Worm (Caenorhabditis elegans) whole organism, L4 larva: ENCODE results near the gene F26H11.8.

Experiments
- D1046.2 ChIP-seq: fragments of 200-800 bp; sonication (Bioruptor generic); IDR thresholded peaks from 2 replicates; pipeline ENCODE4 v1.3.6; 2022; ENCODE audit warnings: missing genetic modification characterization, missing compliant biosample characterization
- F37D6.2 ChIP-seq: sonication (generic microtip); optimal IDR thresholded peaks from 2 replicates; lab custom pipeline; 2016; ENCODE audit warnings: mild to moderate bottlenecking, missing genetic modification characterization, missing compliant biosample characterization
- T20F7.1 ChIP-seq: fragments of 200-800 bp; sonication (Bioruptor generic); optimal IDR thresholded peaks from 2 replicates; lab custom pipeline; 2018; ENCODE audit warnings: mild to moderate bottlenecking, missing genetic modification characterization, missing compliant biosample characterization
- Y5F2A.4 ChIP-seq: fragments of 200-800 bp; sonication (Bioruptor generic); optimal IDR thresholded peaks from 2 replicates; lab custom pipeline; 2018; ENCODE audit warnings: mild to moderate bottlenecking, missing genetic modification characterization, missing compliant biosample characterization
- ZK337.2 ChIP-seq: fragments of 200-800 bp; sonication (Bioruptor generic); IDR thresholded peaks from 2 replicates; pipeline ENCODE4 v1.3.6; 2022; ENCODE audit warnings: missing genetic modification reagents, missing genetic modification characterization, missing compliant biosample characterization
- ZK546.5 ChIP-seq, 2 experiments: sonication (generic microtip); optimal IDR thresholded peaks; 2 replicates each; lab custom pipeline; 2017; ENCODE audit warnings: missing biosample characterization in 2 of 2, missing genetic modification characterization in 2 of 2
- aly-2 ChIP-seq: sonication (generic microtip); optimal IDR thresholded peaks from 2 replicates; lab custom pipeline; 2018; ENCODE audit warnings: missing biosample characterization, missing genetic modification characterization
- ama-1 ChIP-seq: fragments of 150-350 bp; optimal IDR thresholded peaks from 2 replicates; lab custom pipeline; 2014; ENCODE audit warnings: inconsistent platforms, mixed read lengths
- ceh-20 ChIP-seq: fragments of 200-800 bp; sonication (Bioruptor generic); IDR thresholded peaks from 2 replicates; pipeline ENCODE4 v1.3.6; 2022; ENCODE audit warnings: missing genetic modification reagents, missing genetic modification characterization, missing compliant biosample characterization
- ceh-28 ChIP-seq: fragments of 150-350 bp; optimal IDR thresholded peaks from 2 replicates; lab custom pipeline; 2014; ENCODE audit warnings: missing biosample characterization, missing genetic modification reagents, missing genetic modification characterization
- ceh-32 ChIP-seq: sonication (generic microtip); optimal IDR thresholded peaks from 2 replicates; lab custom pipeline; 2016; ENCODE audit warnings: mild to moderate bottlenecking, missing genetic modification characterization, missing compliant biosample characterization; ENCODE audit not compliant: poor library complexity
- ceh-62 ChIP-seq: sonication (generic microtip); optimal IDR thresholded peaks from 2 replicates; lab custom pipeline; 2017; ENCODE audit warnings: missing biosample characterization, missing genetic modification characterization
- ctbp-1 ChIP-seq: fragments of 200-800 bp; sonication (Bioruptor generic); IDR thresholded peaks from 2 replicates; pipeline ENCODE4 v1.3.6; 2022; ENCODE audit warnings: missing genetic modification reagents, missing genetic modification characterization, missing compliant biosample characterization
- daf-12 ChIP-seq: fragments of 150-350 bp; optimal IDR thresholded peaks from 2 replicates; lab custom pipeline; 2014; ENCODE audit warnings: missing biosample characterization, missing genetic modification reagents, missing genetic modification characterization
- daf-16 ChIP-seq, 3 experiments: sonication (generic microtip); optimal IDR thresholded peaks; 2 replicates each; lab custom pipeline; 2016 to 2017; ENCODE audit warnings: missing genetic modification characterization in 3 of 3, missing genetic modification reagents in 3 of 3, mild to moderate bottlenecking in 2 of 3, missing compliant biosample characterization in 2 of 3, missing biosample characterization in 1 of 3, moderate library complexity in 1 of 3
- daf-19 ChIP-seq: fragments of 200-800 bp; sonication (Bioruptor generic); conservative IDR thresholded peaks from 2 replicates; pipeline ENCODE4 v1.3.6; 2022; ENCODE audit warnings: missing genetic modification characterization, missing compliant biosample characterization
- dmd-8 ChIP-seq: fragments of 200-800 bp; sonication (Bioruptor generic); IDR thresholded peaks from 2 replicates; pipeline ENCODE4 v1.3.6; 2022; ENCODE audit warnings: missing genetic modification characterization, missing compliant biosample characterization
- duxl-1 ChIP-seq: sonication (generic microtip); optimal IDR thresholded peaks from 2 replicates; lab custom pipeline; 2016; ENCODE audit warnings: mild to moderate bottlenecking, missing genetic modification characterization, moderate library complexity, missing compliant biosample characterization; ENCODE audit not compliant: poor library complexity
- fkh-10 ChIP-seq: fragments of 150-350 bp; optimal IDR thresholded peaks from 2 replicates; lab custom pipeline; 2014; ENCODE audit warnings: missing biosample characterization, missing genetic modification reagents, missing genetic modification characterization
- hif-1 ChIP-seq, 2 experiments: sonication (generic microtip); optimal IDR thresholded peaks; 2 replicates each; lab custom pipeline; 2016 to 2017; ENCODE audit warnings: missing compliant biosample characterization in 2 of 2, missing genetic modification characterization in 2 of 2, missing genetic modification reagents in 2 of 2, missing genotype in 2 of 2, mild to moderate bottlenecking in 1 of 2
- lin-15B ChIP-seq: fragments of 150-350 bp; sonication (generic microtip); optimal IDR thresholded peaks from 3 replicates; lab custom pipeline; 2014; ENCODE audit warnings: missing biosample characterization, missing genetic modification characterization
- lin-29 ChIP-seq: fragments of 200-800 bp; sonication (Bioruptor generic); IDR thresholded peaks from 2 replicates; pipeline ENCODE4 v1.3.6; 2022; ENCODE audit warnings: missing genetic modification reagents, missing genetic modification characterization, missing compliant biosample characterization
- lir-3 ChIP-seq: sonication (generic microtip); optimal IDR thresholded peaks from 2 replicates; lab custom pipeline; 2016; ENCODE audit warnings: mild to moderate bottlenecking, missing genetic modification characterization, missing compliant biosample characterization
- madf-5 ChIP-seq, 2 experiments: fragments of 200-800 bp; sonication (Bioruptor generic); IDR thresholded peaks; 2 replicates each; pipeline ENCODE4 v1.3.6; 2022; ENCODE audit warnings: missing compliant biosample characterization in 2 of 2, missing genetic modification characterization in 2 of 2
- mep-1 ChIP-seq: fragments of 150-350 bp; sonication (generic microtip); optimal IDR thresholded peaks from 3 replicates; lab custom pipeline; 2014; ENCODE audit warnings: missing biosample characterization, missing genetic modification characterization
- mes-2 ChIP-seq: sonication (generic microtip); optimal IDR thresholded peaks from 2 replicates; lab custom pipeline; 2016; ENCODE audit warnings: missing genotype, mild to moderate bottlenecking, missing genetic modification characterization, missing compliant biosample characterization; ENCODE audit not compliant: poor library complexity, severe bottlenecking
- mxl-2 ChIP-seq: fragments of 200-800 bp; sonication (Bioruptor generic); conservative IDR thresholded peaks from 2 replicates; pipeline ENCODE4 v1.3.6; 2022; ENCODE audit warnings: missing genetic modification reagents, missing genetic modification characterization, missing compliant biosample characterization
- mxl-3 ChIP-seq: fragments of 200-800 bp; sonication (Bioruptor generic); optimal IDR thresholded peaks from 2 replicates; lab custom pipeline; 2018; ENCODE audit warnings: mild to moderate bottlenecking, missing genetic modification characterization, missing compliant biosample characterization
- nhr-102 ChIP-seq: sonication (generic microtip); optimal IDR thresholded peaks from 2 replicates; lab custom pipeline; 2016; ENCODE audit warnings: mild to moderate bottlenecking, missing genetic modification characterization, moderate library complexity, missing compliant biosample characterization
- nhr-237 ChIP-seq: sonication (generic microtip); optimal IDR thresholded peaks from 2 replicates; lab custom pipeline; 2017; ENCODE audit warnings: missing biosample characterization, missing genetic modification characterization
- nhr-42 ChIP-seq: fragments of 200-800 bp; sonication (Bioruptor generic); IDR thresholded peaks from 2 replicates; pipeline ENCODE4 v1.3.6; 2022; ENCODE audit warnings: missing genetic modification characterization, missing compliant biosample characterization
- nhr-48 ChIP-seq: sonication (generic microtip); optimal IDR thresholded peaks from 2 replicates; lab custom pipeline; 2016; ENCODE audit warnings: mild to moderate bottlenecking, missing genetic modification characterization, missing compliant biosample characterization
- nhr-6 ChIP-seq: fragments of 150-350 bp; optimal IDR thresholded peaks from 2 replicates; lab custom pipeline; 2014; ENCODE audit warnings: missing biosample characterization, missing genetic modification characterization
- nhr-76 ChIP-seq: fragments of 150-350 bp; optimal IDR thresholded peaks from 2 replicates; lab custom pipeline; 2014; ENCODE audit warnings: missing biosample characterization, missing genetic modification characterization
- nhr-77 ChIP-seq: fragments of 150-350 bp; optimal IDR thresholded peaks from 2 replicates; lab custom pipeline; 2014; ENCODE audit warnings: missing biosample characterization, missing genetic modification characterization
- pha-4 ChIP-seq, 2 experiments: fragments of 150-350 bp in 1 of 2; fragments of 200-800 bp in 1 of 2; sonication (Bioruptor generic) in 1 of 2; IDR thresholded peaks in 1 of 2; optimal IDR thresholded peaks in 1 of 2; 2 replicates each; pipeline versions ENCODE4 v1.3.6 to Lab custom; 2014 to 2022; ENCODE audit warnings: missing genetic modification characterization in 2 of 2, missing genetic modification reagents in 2 of 2, missing biosample characterization in 1 of 2, missing compliant biosample characterization in 1 of 2
- php-3 ChIP-seq: fragments of 200-800 bp; sonication (Bioruptor generic); IDR thresholded peaks from 2 replicates; pipeline ENCODE4 v1.3.6; 2022; ENCODE audit warnings: missing genetic modification reagents, missing genetic modification characterization, missing compliant biosample characterization
- rbr-2 ChIP-seq: sonication (generic microtip); optimal IDR thresholded peaks from 2 replicates; lab custom pipeline; 2016; ENCODE audit warnings: missing genotype, missing genetic modification characterization, missing compliant biosample characterization
- sdz-12 ChIP-seq: fragments of 200-800 bp; sonication (Bioruptor generic); optimal IDR thresholded peaks from 2 replicates; lab custom pipeline; 2018; ENCODE audit warnings: mild to moderate bottlenecking, missing genetic modification characterization, missing compliant biosample characterization
- snpc-1.2 ChIP-seq: fragments of 200-800 bp; sonication (Bioruptor generic); IDR thresholded peaks from 2 replicates; pipeline ENCODE4 v1.3.6; 2022; ENCODE audit warnings: missing genetic modification reagents, missing genetic modification characterization, missing compliant biosample characterization
- snpc-4 ChIP-seq: fragments of 150-350 bp; optimal IDR thresholded peaks from 2 replicates; lab custom pipeline; 2014; ENCODE audit warnings: missing biosample characterization, missing genetic modification characterization
- spr-1 ChIP-seq: sonication (generic microtip); optimal IDR thresholded peaks from 2 replicates; lab custom pipeline; 2016; ENCODE audit warnings: mild to moderate bottlenecking, missing genetic modification characterization, missing compliant biosample characterization
- tag-97 ChIP-seq: fragments of 200-800 bp; sonication (Bioruptor generic); IDR thresholded peaks from 2 replicates; pipeline ENCODE4 v1.3.6; 2022; ENCODE audit warnings: missing genetic modification characterization, missing compliant biosample characterization
- vab-7 ChIP-seq: fragments of 200-800 bp; sonication (Bioruptor generic); IDR thresholded peaks from 2 replicates; pipeline ENCODE4 v1.3.6; 2022; ENCODE audit warnings: missing genetic modification reagents, missing genetic modification characterization, missing compliant biosample characterization
- zfp-2 ChIP-seq: sonication (generic microtip); optimal IDR thresholded peaks from 2 replicates; lab custom pipeline; 2016; ENCODE audit warnings: mild to moderate bottlenecking, missing genetic modification characterization, missing compliant biosample characterization
- zip-2 ChIP-seq: fragments of 150-350 bp; optimal IDR thresholded peaks from 2 replicates; lab custom pipeline; 2014; ENCODE audit warnings: missing biosample characterization, missing genetic modification characterization
- ztf-7 ChIP-seq: fragments of 150-350 bp; optimal IDR thresholded peaks from 2 replicates; lab custom pipeline; 2014; ENCODE audit warnings: missing biosample characterization, missing genetic modification characterization

F26H11.8 gene

ce11 chrII:14404266-14404665, 16.0 kb downstream of the F26H11.8 start (continued):
- TF ChIP-seq daf-16 (GFP tag; optimal IDR thresholded peaks at IDR 0.05; lab: Kevin White, UChicago) = no peak
- peak; percentile 92 for TF ChIP-seq daf-16 (tag; optimal IDR thresholded peaks at IDR 0.05; lab: Kevin White, UChicago)

ce11 chrII:14404741-14405488, 16.6 kb downstream of the F26H11.8 start:
- TF ChIP-seq hif-1 (tag; optimal IDR thresholded peaks at IDR 0.05; lab: Kevin White, UChicago) (peak; percentile 90 to 99), snpc-1.2 (no peak), pha-4 (GFP tag; IDR thresholded peaks at IDR 0.05; lab: Robert Waterston, UW) (peak; percentile 79), pha-4 (tag; optimal IDR thresholded peaks at IDR 0.05; lab: Kevin White, UChicago) (peak; percentile 56), spr-1 (tag; lab: Kevin White, UChicago) (peak; percentile 55), nhr-237 (tag; lab: Kevin White, UChicago) (no peak), madf-5 (GFP tag; IDR thresholded peaks at IDR 0.05; lab: Robert Waterston, UW) (no peak), vab-7 (GFP tag; lab: Robert Waterston, UW) (no peak), ceh-62 (tag; lab: Kevin White, UChicago) (no peak), lir-3 (tag; lab: Kevin White, UChicago) (no peak), mes-2 (tag; lab: Kevin White, UChicago) (peak; percentile 56), nhr-42 (GFP tag; lab: Robert Waterston, UW) (peak; percentile 76; the same call in 1 of the 2 replicates), ctbp-1 (GFP tag; lab: Robert Waterston, UW) (peak; percentile 64; the same call in 1 of the 2 replicates), nhr-6 (tag; lab: Kevin White, UChicago) (peak; percentile 78), D1046.2 (GFP tag; lab: Robert Waterston, UW) (no peak), zip-2 (tag; lab: Kevin White, UChicago) (peak; percentile 58), nhr-102 (tag; lab: Kevin White, UChicago) (peak; percentile 91), ceh-20 (GFP tag; lab: Robert Waterston, UW) (0 out of 2 replicates have a peak, but pooled peaks have one; percentile 34), dmd-8 (no peak), nhr-48 (peak; percentile 81), php-3 (GFP tag; lab: Robert Waterston, UW) (peak; percentile 38; the same call in 1 of the 2 replicates), nhr-77 (peak; percentile 61), fkh-10 (GFP tag; lab: Kevin White, UChicago) (no peak), mxl-2 (GFP tag; lab: Robert Waterston, UW) (no peak), sdz-12 (GFP tag; lab: Kevin White, UChicago) (no peak), mxl-3 (GFP tag; lab: Kevin White, UChicago) (peak; percentile 70), daf-12 (no peak), ZK546.5 (tag; optimal IDR thresholded peaks at IDR 0.05; lab: Kevin White, UChicago) (no peak), ztf-7 (peak; percentile 8), aly-2 (tag; lab: Kevin White, UChicago) (no peak), ceh-32 (tag; lab: Kevin White, UChicago) (peak; percentile 36), Y5F2A.4 (GFP tag; lab: Kevin White, UChicago) (no peak), daf-19 (GFP tag; lab: Robert Waterston, UW) (0 out of 2 replicates have a peak, but pooled peaks have one; percentile 8), T20F7.1 (no peak), lin-29 (GFP tag; lab: Robert Waterston, UW) (peak; percentile 69; the same call in 1 of the 2 replicates), duxl-1 (tag; lab: Kevin White, UChicago) (no peak), F37D6.2 (tag; lab: Kevin White, UChicago) (peak; percentile 74), ceh-28 (tag; lab: Kevin White, UChicago) (no peak), ZK337.2 (GFP tag; lab: Robert Waterston, UW) (no peak), tag-97 (no peak), rbr-2 (tag; lab: Kevin White, UChicago) (peak; percentile 84), ama-1 (lab: Kevin White, UChicago) (no peak), snpc-4 (tag; lab: Kevin White, UChicago) (no peak), mep-1 (peak; percentile 87), lin-15B (tag; lab: Kevin White, UChicago) (no peak), zfp-2 (tag; lab: Kevin White, UChicago) (no peak), nhr-76 (tag; lab: Kevin White, UChicago) (no peak)
